Fruit fly (Drosophila melanogaster): ENCODE measurements around the gene CG7099.

DNA sequence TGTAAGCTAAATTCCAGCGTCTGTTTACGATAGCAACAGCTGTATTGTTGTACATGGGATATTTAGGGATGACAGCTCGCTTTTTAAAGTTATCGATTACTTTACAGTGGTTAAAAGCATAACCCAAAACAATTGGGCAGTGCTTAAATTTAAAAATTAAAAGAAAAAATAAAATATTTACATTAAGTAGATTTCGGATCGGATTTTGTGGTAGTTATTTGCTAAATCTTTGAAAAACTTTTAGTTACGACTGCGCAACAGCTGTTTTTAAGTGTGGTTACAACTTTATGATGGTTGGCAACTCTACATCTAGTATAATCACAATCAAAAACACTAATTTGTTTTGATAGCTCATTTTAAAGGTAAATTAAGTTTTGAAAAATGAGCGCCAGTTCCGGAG lies at the start of gene CG7099, which contains the start of gene Ing5:
- TF ChIP-seq CG8478 (optimal IDR thresholded peaks at IDR 0.05) (no peak), CTCF (optimal IDR thresholded peaks at IDR 0.05) (no peak)
